Fruit fly (Drosophila melanogaster): Measurements from ENCODE around the gene GluRIIC.
A peak's percentile ranks its signal among the peaks of the same experiment; 100 is the strongest.

Gene GluRIIC

dm6 chr2L:913850-914391 lies at the start of gene GluRIIC:
Gene GluRIIC, plus strand, starts transcription at chr2L:914086.
- TF ChIP-seq CTCF (optimal IDR thresholded peaks at IDR 0.05) = no peak
- TF ChIP-seq CG8478 (optimal IDR thresholded peaks at IDR 0.05) = no peak

DNA sequence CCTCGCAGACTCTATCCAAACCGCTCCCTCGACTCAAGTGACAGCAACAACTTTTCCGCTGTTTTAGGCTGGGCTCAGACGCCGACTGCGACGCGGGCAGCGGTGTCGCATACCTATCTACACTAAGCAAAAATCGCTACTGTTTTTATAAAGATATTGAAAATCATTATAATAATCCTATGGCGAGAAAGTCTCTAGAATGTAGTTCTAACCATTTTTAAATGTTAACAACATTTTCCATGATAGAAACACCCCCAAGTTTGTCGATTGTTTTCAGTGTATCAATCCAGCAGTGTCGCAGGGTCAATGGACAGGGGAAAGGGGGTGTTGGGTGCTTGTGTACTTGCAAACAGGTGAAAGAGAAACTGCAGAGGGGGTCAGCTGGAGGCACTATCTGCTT lies 48.0 kb upstream of the GluRIIC start:
- TF ChIP-seq CTCF (optimal IDR thresholded peaks at IDR 0.05) (no peak), CG8478 (optimal IDR thresholded peaks at IDR 0.05) (no peak)

dm6 chr2L:866950-867744 lies 46.7 kb upstream of the GluRIIC start:
- TF ChIP-seq CG8478 (optimal IDR thresholded peaks at IDR 0.05) (no peak), CTCF (optimal IDR thresholded peaks at IDR 0.05) (no peak)

- no peak for TF ChIP-seq CTCF (optimal IDR thresholded peaks at IDR 0.05)
- TF ChIP-seq CG8478 (optimal IDR thresholded peaks at IDR 0.05) = no peak
Observed at dm6 chr2L:867899-868605, 45.8 kb upstream of the GluRIIC start, which contains the start of gene aru. Gene aru, minus strand, starts transcription at chr2L:868354.

DNA sequence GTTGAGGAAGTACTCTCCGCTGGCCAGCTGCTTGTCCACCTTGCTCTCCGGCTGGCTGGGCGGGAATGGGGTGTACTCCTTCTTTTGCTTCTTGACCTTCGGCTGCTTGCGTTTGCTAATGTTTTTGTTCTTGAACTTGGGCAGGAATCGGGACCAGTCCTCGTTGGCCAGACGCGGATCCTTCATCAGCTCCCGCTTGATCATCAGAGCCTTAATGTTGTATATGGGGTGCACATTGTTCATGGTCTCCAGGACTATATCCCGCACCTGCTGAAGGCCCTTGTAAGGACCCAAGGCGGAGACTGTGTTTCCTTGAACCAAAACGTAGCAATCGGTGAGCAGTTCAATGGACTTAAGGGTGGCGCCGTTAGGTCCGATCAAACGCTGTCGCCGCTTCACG lies 44.9 kb upstream of the GluRIIC start:
- TF ChIP-seq CTCF (optimal IDR thresholded peaks at IDR 0.05) = no peak
- no peak for TF ChIP-seq CG8478 (optimal IDR thresholded peaks at IDR 0.05)

DNA sequence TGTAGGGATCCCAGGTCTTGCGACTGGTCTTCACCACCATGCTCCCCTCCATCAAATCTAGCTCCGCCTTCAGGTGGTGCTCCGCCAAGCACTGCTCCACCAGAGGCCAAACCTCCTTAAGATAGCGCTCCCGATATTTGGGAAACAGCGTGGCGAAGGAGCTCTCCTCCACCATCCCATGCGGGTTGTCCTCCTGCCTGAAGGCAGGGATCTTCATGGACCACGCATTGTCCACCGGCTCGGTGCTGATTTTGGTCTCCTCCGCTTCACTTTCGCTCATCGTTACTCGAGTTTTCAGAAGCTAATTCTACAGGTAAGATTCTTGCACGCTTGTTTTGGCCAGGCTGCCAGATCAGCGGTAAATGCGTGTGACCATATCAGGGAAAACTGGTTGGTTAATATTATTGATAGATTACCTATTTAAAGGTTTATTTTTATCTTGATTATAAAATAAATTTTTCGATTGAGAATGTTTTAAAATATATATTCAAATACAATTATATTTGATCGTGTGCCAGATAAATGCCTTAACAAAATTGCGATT lies 44.3 kb upstream of the GluRIIC start, which contains the start of gene dbe:
TSS of gene dbe (minus strand) at position 361 of the 544 bp plus-strand sequence.
- TF ChIP-seq CG8478 (optimal IDR thresholded peaks at IDR 0.05) (no peak), CTCF (optimal IDR thresholded peaks at IDR 0.05) (no peak)

- TF ChIP-seq CG8478 (optimal IDR thresholded peaks at IDR 0.05) = no peak
- no peak for TF ChIP-seq CTCF (optimal IDR thresholded peaks at IDR 0.05)
Observed at dm6 chr2L:870285-870684, 43.6 kb upstream of the GluRIIC start, which contains the start of gene PNUTS. Gene PNUTS, plus strand, starts transcription at chr2L:870465.

- TF ChIP-seq CG8478 (optimal IDR thresholded peaks at IDR 0.05) = no peak
- peak in 1 of 2 experiments; percentile 43 for TF ChIP-seq CTCF (optimal IDR thresholded peaks at IDR 0.05)
Observed at dm6 chr2L:870749-871418, 43.0 kb upstream of the GluRIIC start.

DNA sequence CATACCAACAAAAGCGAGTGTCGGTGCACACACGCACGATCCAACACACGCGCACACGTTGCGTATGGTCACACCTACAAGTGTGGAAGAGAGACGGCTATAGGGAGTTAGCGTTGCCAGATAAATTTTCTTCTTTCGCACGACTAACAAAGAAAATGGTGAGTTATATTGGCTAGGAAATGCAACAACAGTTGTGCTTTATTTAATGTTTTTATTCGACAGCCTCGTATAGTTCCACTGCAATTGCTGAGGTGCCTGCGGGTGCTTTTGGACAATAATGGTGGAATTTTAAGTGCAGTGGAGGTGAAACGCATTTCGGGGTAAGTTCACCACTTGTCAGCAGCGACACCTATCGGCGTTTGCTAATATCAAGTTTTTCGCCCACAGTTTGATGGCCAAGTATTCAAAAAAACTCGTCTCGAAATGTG lies 42.5 kb upstream of the GluRIIC start:
- TF ChIP-seq CTCF (optimal IDR thresholded peaks at IDR 0.05) = peak; percentile 88 to 96
- no peak for TF ChIP-seq CG8478 (optimal IDR thresholded peaks at IDR 0.05)

- TF ChIP-seq CTCF (optimal IDR thresholded peaks at IDR 0.05) (no peak), CG8478 (optimal IDR thresholded peaks at IDR 0.05) (no peak)
Observed at dm6 chr2L:873724-874504, 40.0 kb upstream of the GluRIIC start.

DNA sequence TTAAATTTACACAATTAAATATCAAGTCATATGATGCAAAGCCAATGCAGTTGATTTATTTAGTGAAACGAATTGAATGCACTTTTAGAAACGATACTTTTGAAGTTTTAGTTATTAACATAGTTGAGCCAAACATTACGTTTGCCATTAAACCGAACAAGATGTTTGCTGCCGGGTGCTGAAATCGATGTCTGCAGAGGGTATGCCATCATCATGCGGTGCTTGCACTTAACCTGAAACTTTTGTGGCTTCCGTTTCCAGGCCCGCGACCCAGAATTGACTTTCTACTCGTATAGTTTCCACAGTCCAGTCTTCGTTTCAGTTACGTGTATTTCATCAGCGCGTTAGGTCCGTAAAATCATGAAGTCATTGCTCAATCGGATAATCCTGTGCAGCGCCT lies 36.9 kb upstream of the GluRIIC start, which contains the start of gene ninaA:
TSS of gene ninaA (plus strand) at position 301 of the 400 bp plus-strand sequence.
- no peak for TF ChIP-seq CTCF (optimal IDR thresholded peaks at IDR 0.05)
- TF ChIP-seq CG8478 (optimal IDR thresholded peaks at IDR 0.05) = no peak

DNA sequence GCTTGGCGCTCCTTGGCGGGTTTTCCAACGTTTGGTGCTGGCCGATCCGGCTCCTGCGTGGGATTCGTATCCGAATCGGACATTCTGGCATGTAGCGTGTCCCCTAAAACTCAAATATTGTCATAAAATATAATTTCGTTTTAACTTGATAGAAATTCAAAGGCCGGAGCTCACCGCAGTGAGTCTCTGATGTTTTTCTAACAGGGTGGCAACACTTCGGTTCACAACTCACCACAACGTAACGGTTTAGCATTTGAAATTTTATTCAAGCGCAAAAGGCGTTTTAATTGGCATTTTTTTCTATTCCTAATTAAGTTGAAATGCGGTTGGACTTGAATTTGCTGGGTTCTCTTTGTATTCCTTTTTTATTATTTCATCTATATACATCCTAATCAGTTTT lies 28.9 kb upstream of the GluRIIC start, which contains the start of gene CG15824:
TSS of gene CG15824 (minus strand) at position 172 of the 400 bp plus-strand sequence.
- TF ChIP-seq CG8478 (optimal IDR thresholded peaks at IDR 0.05) (no peak), CTCF (optimal IDR thresholded peaks at IDR 0.05) (peak; percentile 37 to 39)

dm6 chr2L:886743-887142 lies 27.1 kb upstream of the GluRIIC start:
- TF ChIP-seq CTCF (optimal IDR thresholded peaks at IDR 0.05) = no peak
- TF ChIP-seq CG8478 (optimal IDR thresholded peaks at IDR 0.05) = no peak

- TF ChIP-seq CTCF (optimal IDR thresholded peaks at IDR 0.05) (peak; percentile 68 to 70), CG8478 (optimal IDR thresholded peaks at IDR 0.05) (no peak)
Observed at dm6 chr2L:887788-888187, 26.1 kb upstream of the GluRIIC start.

Data from S2 (cell line).